Worm (Caenorhabditis elegans): Measurements from ENCODE around the gene clec-137.

The clec-137 gene

ce11 chrII:4658245-4658644, 40.4 kb upstream of the clec-137 start:
- no peak for TF ChIP-seq elt-1 (tag; optimal IDR thresholded peaks at IDR 0.05)
- TF ChIP-seq fos-1 (tag; optimal IDR thresholded peaks at IDR 0.05), result no peak
- TF ChIP-seq dmd-4 (tag; optimal IDR thresholded peaks at IDR 0.05), result no peak
- TF ChIP-seq nhr-10 (tag; optimal IDR thresholded peaks at IDR 0.05), result no peak
- TF ChIP-seq gmeb-1 (tag; optimal IDR thresholded peaks at IDR 0.05), result no peak
- no peak for TF ChIP-seq nhr-129 (tag; optimal IDR thresholded peaks at IDR 0.05)
- no peak for TF ChIP-seq nhr-237 (tag; optimal IDR thresholded peaks at IDR 0.05)

- TF ChIP-seq ceh-82 (tag; optimal IDR thresholded peaks at IDR 0.05) (no peak), fos-1 (tag; optimal IDR thresholded peaks at IDR 0.05) (peak; percentile 49)
Observed at ce11 chrII:4657370-4657769, 39.5 kb upstream of the clec-137 start.

ce11 chrII:4655834-4656233, 37.9 kb upstream of the clec-137 start, which contains the start of gene fut-6:
Gene fut-6 (minus strand): TSS chrII:4655934.
- TF ChIP-seq sma-9 (GFP tag; optimal IDR thresholded peaks at IDR 0.05) (no peak), sma-9 (tag; optimal IDR thresholded peaks at IDR 0.05) (no peak), elt-3 (tag; optimal IDR thresholded peaks at IDR 0.05) (no peak), ceh-82 (tag; optimal IDR thresholded peaks at IDR 0.05) (no peak), R02D3.7 (tag; optimal IDR thresholded peaks at IDR 0.05) (no peak), lin-39 (tag; optimal IDR thresholded peaks at IDR 0.05) (no peak), Y55F3AM.14 (GFP tag; optimal IDR thresholded peaks at IDR 0.05) (no peak), peb-1 (tag; optimal IDR thresholded peaks at IDR 0.05) (no peak), zag-1 (tag; optimal IDR thresholded peaks at IDR 0.05) (no peak), lsy-2 (tag; optimal IDR thresholded peaks at IDR 0.05) (no peak), ama-1 (optimal IDR thresholded peaks at IDR 0.05) (no peak), unc-62 (GFP tag; optimal IDR thresholded peaks at IDR 0.05) (no peak), lin-11 (tag; optimal IDR thresholded peaks at IDR 0.05) (no peak), mab-5 (tag; optimal IDR thresholded peaks at IDR 0.05) (no peak), unc-39 (tag; optimal IDR thresholded peaks at IDR 0.05) (no peak), mbf-1 (tag; optimal IDR thresholded peaks at IDR 0.05) (no peak), nhr-10 (tag; optimal IDR thresholded peaks at IDR 0.05) (no peak), ztf-4 (tag; optimal IDR thresholded peaks at IDR 0.05) (no peak)

ce11 chrII:4650072-4650471, 32.2 kb upstream of the clec-137 start:
- TF ChIP-seq ztf-1 (GFP tag; conservative IDR thresholded peaks at IDR 0.05), result no peak
- TF ChIP-seq mdl-1 (tag; optimal IDR thresholded peaks at IDR 0.05), result no peak
- TF ChIP-seq nhr-12 (tag; optimal IDR thresholded peaks at IDR 0.05), result no peak
- TF ChIP-seq sma-3 (GFP tag; optimal IDR thresholded peaks at IDR 0.05), result no peak
- no peak for TF ChIP-seq snpc-4 (tag; optimal IDR thresholded peaks at IDR 0.05)
- no peak for TF ChIP-seq blmp-1 (tag; optimal IDR thresholded peaks at IDR 0.05; ENCODE audit: insufficient read depth)
- TF ChIP-seq nhr-21 (tag; optimal IDR thresholded peaks at IDR 0.05), result no peak
- TF ChIP-seq nhr-25 (tag; optimal IDR thresholded peaks at IDR 0.05), result no peak
- TF ChIP-seq sem-4 (tag; optimal IDR thresholded peaks at IDR 0.05), result no peak

ce11 chrII:4648785-4649184, 30.9 kb upstream of the clec-137 start, which contains the start of gene lgc-27:
Gene lgc-27 (plus strand): TSS chrII:4649085.
- TF ChIP-seq mab-5 (tag; optimal IDR thresholded peaks at IDR 0.05), result no peak
- TF ChIP-seq nhr-10 (tag; optimal IDR thresholded peaks at IDR 0.05), result no peak
- TF ChIP-seq elt-3 (tag; optimal IDR thresholded peaks at IDR 0.05), result no peak
- TF ChIP-seq crh-2 (tag; optimal IDR thresholded peaks at IDR 0.05), result no peak
- no peak for TF ChIP-seq Y55F3AM.14 (GFP tag; optimal IDR thresholded peaks at IDR 0.05)
- TF ChIP-seq lin-39 (tag; optimal IDR thresholded peaks at IDR 0.05), result no peak
- TF ChIP-seq nhr-6 (tag; optimal IDR thresholded peaks at IDR 0.05), result no peak
- no peak for TF ChIP-seq sma-9 (GFP tag; optimal IDR thresholded peaks at IDR 0.05)
- no peak for TF ChIP-seq sma-9 (tag; optimal IDR thresholded peaks at IDR 0.05)
- TF ChIP-seq mdl-1 (tag; optimal IDR thresholded peaks at IDR 0.05), result no peak
- TF ChIP-seq fos-1 (tag; optimal IDR thresholded peaks at IDR 0.05), result no peak
- TF ChIP-seq lin-11 (tag; optimal IDR thresholded peaks at IDR 0.05), result no peak
- TF ChIP-seq nhr-129 (tag; optimal IDR thresholded peaks at IDR 0.05), result no peak
- TF ChIP-seq nhr-11 (tag; optimal IDR thresholded peaks at IDR 0.05), result no peak
- no peak for TF ChIP-seq nhr-77 (tag; optimal IDR thresholded peaks at IDR 0.05)
- TF ChIP-seq ceh-16 (tag; optimal IDR thresholded peaks at IDR 0.05), result no peak
- no peak for TF ChIP-seq dmd-4 (tag; optimal IDR thresholded peaks at IDR 0.05)

Measured in whole organism, L2 larva.